Fruit fly (Drosophila melanogaster) whole organism, embryonic: ENCODE measurements around the gene Sf3a2.
A peak's percentile ranks its signal among the peaks of the same experiment; 100 is the strongest.

Experiments used
- Awh ChIP-seq: fragments of 200-800 bp; sonication (Bioruptor generic); IDR thresholded peaks from 2 replicates; pipeline ENCODE4, ENCODE4 v1.3.6; 2022; ENCODE audit warnings: missing biosample characterization, missing genetic modification characterization
- BEAF-32 ChIP-seq: fragments of 200-800 bp; sonication (Bioruptor generic); optimal IDR thresholded peaks from 3 replicates; lab custom pipeline; 2017; ENCODE audit warnings: missing biosample characterization, missing genetic modification characterization, mild to moderate bottlenecking, moderate library complexity, missing genetic modification reagents
- Blimp-1 ChIP-seq: fragments of 200-800 bp; sonication (Bioruptor generic); optimal IDR thresholded peaks from 3 replicates; lab custom pipeline; 2018; ENCODE audit warnings: missing biosample characterization, missing genetic modification characterization, mild to moderate bottlenecking, moderate library complexity, missing genetic modification reagents
- C15 ChIP-seq: fragments of 200-800 bp; sonication (Bioruptor generic); IDR thresholded peaks from 3 replicates; pipeline ENCODE4 v1.3.6; 2022; ENCODE audit warnings: missing biosample characterization, missing genetic modification characterization
- CG10209 ChIP-seq: fragments of 200-800 bp; sonication (Bioruptor generic); optimal IDR thresholded peaks from 3 replicates; lab custom pipeline; 2017; ENCODE audit warnings: missing biosample characterization, mild to moderate bottlenecking, missing genetic modification characterization, missing genetic modification reagents
- CG11560 ChIP-seq: fragments of 200-800 bp; sonication (Bioruptor generic); IDR thresholded peaks from 3 replicates; pipeline ENCODE4 v1.3.6; 2022; ENCODE audit warnings: missing biosample characterization, missing genetic modification characterization
- CG12071 ChIP-seq: fragments of 200-800 bp; sonication (Bioruptor generic); optimal IDR thresholded peaks from 3 replicates; lab custom pipeline; 2018; ENCODE audit warnings: missing biosample characterization, mild to moderate bottlenecking, missing genetic modification characterization
- CG12155 ChIP-seq: fragments of 200-800 bp; sonication (Bioruptor generic); optimal IDR thresholded peaks from 3 replicates; lab custom pipeline; 2016; ENCODE audit warnings: missing biosample characterization, missing genetic modification characterization
- CG13624 ChIP-seq: fragments of 200-800 bp; sonication (Bioruptor generic); optimal IDR thresholded peaks from 2 replicates; lab custom pipeline; 2016; ENCODE audit warnings: missing biosample characterization, missing genetic modification characterization
- CG14667 ChIP-seq: fragments of 200-800 bp; sonication (Bioruptor generic); IDR thresholded peaks from 2 replicates; pipeline ENCODE4 v1.3.6; 2022; ENCODE audit warnings: missing biosample characterization, missing genetic modification characterization
- CG14710 ChIP-seq: fragments of 200-800 bp; sonication (Bioruptor generic); optimal IDR thresholded peaks from 3 replicates; lab custom pipeline; 2019; ENCODE audit warnings: missing biosample characterization, mild to moderate bottlenecking, missing genetic modification characterization, moderate library complexity
- CG17361 ChIP-seq: fragments of 200-800 bp; sonication (Bioruptor generic); IDR thresholded peaks from 3 replicates; pipeline ENCODE4 v1.3.6; 2022; ENCODE audit warnings: missing biosample characterization, missing genetic modification characterization
- CG17912 ChIP-seq: fragments of 200-800 bp; sonication (Bioruptor generic); optimal IDR thresholded peaks from 2 replicates; lab custom pipeline; 2018; ENCODE audit warnings: missing biosample characterization, mild to moderate bottlenecking, missing genetic modification characterization
- CG18599 ChIP-seq: fragments of 200-800 bp; sonication (Bioruptor generic); optimal IDR thresholded peaks from 3 replicates; lab custom pipeline; 2017; ENCODE audit warnings: missing biosample characterization, missing genetic modification characterization, mild to moderate bottlenecking, moderate library complexity, missing genetic modification reagents
- CG18764 ChIP-seq: fragments of 200-800 bp; sonication (Bioruptor generic); optimal IDR thresholded peaks from 3 replicates; lab custom pipeline; 2016; ENCODE audit warnings: missing biosample characterization, missing genetic modification characterization
- CG2712 ChIP-seq: fragments of 200-800 bp; optimal IDR thresholded peaks from 3 replicates; lab custom pipeline; 2019; ENCODE audit warnings: missing biosample characterization, mild to moderate bottlenecking, missing genetic modification characterization, moderate library complexity
- CG2875 ChIP-seq: fragments of 200-800 bp; sonication (Bioruptor generic); optimal IDR thresholded peaks from 2 replicates; lab custom pipeline; 2017; ENCODE audit warnings: missing biosample characterization, mild to moderate bottlenecking, missing genetic modification characterization, missing genetic modification reagents
- CG32532 ChIP-seq: fragments of 200-800 bp; sonication (Bioruptor generic); IDR thresholded peaks from 2 replicates; pipeline ENCODE4 v1.3.6; 2022; ENCODE audit warnings: missing biosample characterization, missing genetic modification characterization
- CG33557 ChIP-seq: fragments of 200-800 bp; sonication (Bioruptor generic); optimal IDR thresholded peaks from 2 replicates; lab custom pipeline; 2019; ENCODE audit warnings: missing biosample characterization, mild to moderate bottlenecking, missing genetic modification characterization, moderate library complexity
- CG3407 ChIP-seq: fragments of 200-800 bp; sonication (Bioruptor generic); optimal IDR thresholded peaks from 2 replicates; lab custom pipeline; 2018; ENCODE audit warnings: missing biosample characterization, mild to moderate bottlenecking, missing genetic modification characterization
- CG6272 ChIP-seq: fragments of 200-800 bp; sonication (Bioruptor generic); IDR thresholded peaks from 2 replicates; pipeline ENCODE4 v1.3.6; 2022; ENCODE audit warnings: missing biosample characterization, missing genetic modification characterization
- CG6683 ChIP-seq: fragments of 200-800 bp; sonication (Bioruptor generic); optimal IDR thresholded peaks from 2 replicates; lab custom pipeline; 2017; ENCODE audit warnings: missing biosample characterization, mild to moderate bottlenecking, missing genetic modification characterization, missing genetic modification reagents
- CG7556 ChIP-seq: fragments of 200-800 bp; sonication (Bioruptor generic); optimal IDR thresholded peaks from 2 replicates; lab custom pipeline; 2017; ENCODE audit warnings: missing biosample characterization, mild to moderate bottlenecking, missing genetic modification characterization
- CG8359 ChIP-seq: fragments of 200-800 bp; sonication (Bioruptor generic); optimal IDR thresholded peaks from 2 replicates; lab custom pipeline; 2017; ENCODE audit warnings: missing biosample characterization, mild to moderate bottlenecking, missing genetic modification characterization, borderline replicate concordance
- CG8478 ChIP-seq: fragments of >200 bp; optimal IDR thresholded peaks from 2 replicates; lab custom pipeline; 2018
- Dp ChIP-seq: fragments of 200-800 bp; sonication (Bioruptor generic); optimal IDR thresholded peaks from 2 replicates; lab custom pipeline; 2018; ENCODE audit warnings: missing biosample characterization, mild to moderate bottlenecking, missing genetic modification characterization, moderate library complexity
- Ets65A ChIP-seq: fragments of 200-800 bp; sonication (Bioruptor generic); peaks from one replicate; lab custom pipeline; 2016; ENCODE audit warnings: missing biosample characterization, missing genetic modification characterization
- H15 ChIP-seq: fragments of 200-800 bp; sonication (Bioruptor generic); IDR thresholded peaks from 3 replicates; pipeline ENCODE4 v1.3.6; 2022; ENCODE audit warnings: missing biosample characterization, missing genetic modification characterization
- NC2β ChIP-seq: fragments of 200-800 bp; sonication (Bioruptor generic); optimal IDR thresholded peaks from 2 replicates; lab custom pipeline; 2016; ENCODE audit warnings: missing biosample characterization, missing genetic modification characterization
- Optix ChIP-seq: fragments of 200-800 bp; sonication (Bioruptor generic); IDR thresholded peaks from 3 replicates; pipeline ENCODE4 v1.3.6; 2022; ENCODE audit warnings: missing biosample characterization, missing genetic modification characterization
- Rx ChIP-seq: fragments of 200-800 bp; sonication (Bioruptor generic); IDR thresholded peaks from 2 replicates; pipeline ENCODE4 v1.3.6; 2022; ENCODE audit warnings: missing biosample characterization, missing genetic modification characterization
- Sry-β ChIP-seq: fragments of 200-800 bp; sonication (Bioruptor generic); optimal IDR thresholded peaks from 2 replicates; lab custom pipeline; 2018; ENCODE audit warnings: missing biosample characterization, mild to moderate bottlenecking, missing genetic modification characterization, moderate library complexity
- Taf1 ChIP-seq: fragments of 200-800 bp; sonication (Bioruptor generic); IDR thresholded peaks from 2 replicates; pipeline ENCODE4 v1.3.6; 2022; ENCODE audit warnings: missing biosample characterization, missing genetic modification characterization
- ato ChIP-seq: fragments of 200-800 bp; sonication (Bioruptor generic); IDR thresholded peaks from 2 replicates; pipeline ENCODE4 v1.3.6; 2022; ENCODE audit warnings: missing biosample characterization, missing genetic modification characterization; ENCODE audit not compliant: partially characterized antibody
- chm ChIP-seq: fragments of 200-800 bp; sonication (Bioruptor generic); IDR thresholded peaks from 2 replicates; pipeline ENCODE4 v1.3.6; 2022; ENCODE audit warnings: missing biosample characterization, missing genetic modification characterization
- croc ChIP-seq: fragments of 200-800 bp; sonication (Bioruptor generic); conservative IDR thresholded peaks from 3 replicates; pipeline ENCODE4 v1.3.6; 2022; ENCODE audit warnings: missing biosample characterization, missing genetic modification characterization
- emc ChIP-seq: fragments of 200-800 bp; sonication (Bioruptor generic); optimal IDR thresholded peaks from 2 replicates; lab custom pipeline; 2016; ENCODE audit warnings: missing biosample characterization, missing genetic modification characterization
- ewg ChIP-seq: fragments of 200-800 bp; sonication (Bioruptor generic); optimal IDR thresholded peaks from 3 replicates; lab custom pipeline; 2017; ENCODE audit warnings: mild to moderate bottlenecking, missing biosample characterization, missing genetic modification reagents, missing genetic modification characterization
- eyg ChIP-seq: fragments of 200-800 bp; sonication (Bioruptor generic); optimal IDR thresholded peaks from 3 replicates; lab custom pipeline; 2016; ENCODE audit warnings: missing biosample characterization, missing genetic modification characterization
- ftz-f1 ChIP-seq: fragments of 200-800 bp; sonication (Bioruptor generic); optimal IDR thresholded peaks from 2 replicates; lab custom pipeline; 2016; ENCODE audit warnings: missing biosample characterization, missing genetic modification characterization
- gce ChIP-seq: fragments of 200-800 bp; sonication (Bioruptor generic); IDR thresholded peaks from 3 replicates; pipeline ENCODE4 v1.3.6; 2022; ENCODE audit warnings: missing biosample characterization, missing genetic modification characterization
- gem ChIP-seq: fragments of 200-800 bp; sonication (Bioruptor generic); optimal IDR thresholded peaks from 2 replicates; lab custom pipeline; 2019; ENCODE audit warnings: missing biosample characterization, mild to moderate bottlenecking, missing genetic modification characterization, moderate library complexity
- nom ChIP-seq: fragments of 200-800 bp; sonication (Bioruptor generic); optimal IDR thresholded peaks from 2 replicates; lab custom pipeline; 2017; ENCODE audit warnings: missing biosample characterization, missing genetic modification characterization, mild to moderate bottlenecking, moderate library complexity, missing genetic modification reagents
- oc ChIP-seq: fragments of 200-800 bp; sonication (Bioruptor generic); optimal IDR thresholded peaks from 2 replicates; lab custom pipeline; 2018; ENCODE audit warnings: missing biosample characterization, mild to moderate bottlenecking, missing genetic modification characterization, moderate library complexity
- pnt ChIP-seq: fragments of 200-800 bp; sonication (Bioruptor generic); optimal IDR thresholded peaks from 3 replicates; lab custom pipeline; 2016; ENCODE audit warnings: missing biosample characterization, missing genetic modification characterization
- pros ChIP-seq: fragments of 200-800 bp; sonication (Bioruptor generic); optimal IDR thresholded peaks from 3 replicates; lab custom pipeline; 2019; ENCODE audit warnings: missing biosample characterization, mild to moderate bottlenecking, missing genetic modification characterization, moderate library complexity
- pzg ChIP-seq: fragments of 200-800 bp; sonication (Bioruptor generic); optimal IDR thresholded peaks from 3 replicates; lab custom pipeline; 2018; ENCODE audit warnings: missing biosample characterization, mild to moderate bottlenecking, missing genetic modification characterization, moderate library complexity
- run ChIP-seq: fragments of 200-800 bp; sonication (Bioruptor generic); optimal IDR thresholded peaks from 3 replicates; lab custom pipeline; 2018; ENCODE audit warnings: missing biosample characterization, mild to moderate bottlenecking, missing genetic modification characterization
- sisA ChIP-seq: fragments of 200-800 bp; sonication (Bioruptor generic); IDR thresholded peaks from 2 replicates; pipeline ENCODE4 v1.3.6; 2022; ENCODE audit warnings: missing biosample characterization, missing genetic modification characterization
- toy ChIP-seq: fragments of 200-800 bp; sonication (Bioruptor generic); IDR thresholded peaks from 2 replicates; pipeline ENCODE4 v1.3.6; 2022; ENCODE audit warnings: missing biosample characterization, missing genetic modification characterization
- wdn ChIP-seq: fragments of 200-800 bp; sonication (Bioruptor generic); IDR thresholded peaks from 2 replicates; pipeline ENCODE4 v1.3.6; 2022; ENCODE audit warnings: missing biosample characterization, missing genetic modification characterization

The Sf3a2 gene

dm6 chr3L:12806290-12806743, 7.5 kb downstream of the Sf3a2 start (continued):
- no peak for TF ChIP-seq CG12071
- TF ChIP-seq CG18599 (GFP tag; lab: Kevin White, UChicago) = peak; percentile 73
- TF ChIP-seq ewg (GFP tag; lab: Kevin White, UChicago) = peak; percentile 44
- TF ChIP-seq C15 = no peak
- TF ChIP-seq chm = peak; percentile 79; the same call in 1 of the 2 replicates
- TF ChIP-seq CG3407 (GFP tag; lab: Kevin White, UChicago) = peak; percentile 28
- TF ChIP-seq nom = peak; percentile 45
- peak; percentile 66 for TF ChIP-seq CG32532 (GFP tag; lab: Robert Waterston, UW)
- TF ChIP-seq Ets65A (GFP tag; lab: Kevin White, UChicago) = no peak
- no peak for TF ChIP-seq CG8359
- no peak for TF ChIP-seq wdn (GFP tag; lab: Robert Waterston, UW)
- TF ChIP-seq sisA (GFP tag; lab: Robert Waterston, UW) = no peak
- TF ChIP-seq Rx = no peak
- peak; percentile 13 for TF ChIP-seq CG18764
- peak; percentile 27; the same call in 1 of the 2 replicates for TF ChIP-seq Awh (GFP tag; lab: Robert Waterston, UW)
- TF ChIP-seq CG13624 (GFP tag; lab: Kevin White, UChicago) = no peak
- TF ChIP-seq CG17361 = peak; percentile 47; the same call in 1 of the 3 replicates
- TF ChIP-seq CG10209 (GFP tag; lab: Kevin White, UChicago) = peak; percentile 67
- TF ChIP-seq run (tag; lab: Kevin White, UChicago) = peak; percentile 9
- no peak for TF ChIP-seq H15 (GFP tag; lab: Robert Waterston, UW)
- no peak for TF ChIP-seq croc (GFP tag; lab: Robert Waterston, UW)
- no peak for TF ChIP-seq CG8478
- no peak for TF ChIP-seq emc (GFP tag; lab: Kevin White, UChicago)
- peak; percentile 79 for TF ChIP-seq CG2712 (tag; lab: Kevin White, UChicago)
- no peak for TF ChIP-seq pzg
- TF ChIP-seq oc = peak; percentile 64
- TF ChIP-seq pnt (GFP tag; lab: Kevin White, UChicago) = no peak
- no peak for TF ChIP-seq ftz-f1 (GFP tag; lab: Kevin White, UChicago)
- TF ChIP-seq toy (GFP tag; lab: Robert Waterston, UW) = no peak
- no peak for TF ChIP-seq Sry-β (GFP tag; lab: Kevin White, UChicago)
- TF ChIP-seq CG11560 (tag; lab: Robert Waterston, UW) = no peak
- TF ChIP-seq CG14667 = no peak
- TF ChIP-seq CG33557 (GFP tag; lab: Kevin White, UChicago) = peak; percentile 37
- peak; percentile 15 for TF ChIP-seq CG12155 (GFP tag; lab: Kevin White, UChicago)
- TF ChIP-seq CG2875 (GFP tag; lab: Kevin White, UChicago) = no peak
- TF ChIP-seq CG17912 = no peak
- peak; percentile 62 for TF ChIP-seq CG7556 (GFP tag; lab: Kevin White, UChicago)
- no peak for TF ChIP-seq CG6272
- no peak for TF ChIP-seq BEAF-32
- peak; percentile 47 for TF ChIP-seq CG14710 (tag; lab: Kevin White, UChicago)
- no peak for TF ChIP-seq Optix
- no peak for TF ChIP-seq Taf1
- TF ChIP-seq Blimp-1 (GFP tag; lab: Kevin White, UChicago) = peak; percentile 73
- TF ChIP-seq NC2β (GFP tag; lab: Kevin White, UChicago) = no peak
- TF ChIP-seq CG6683 (GFP tag; lab: Kevin White, UChicago) = peak; percentile 17
- TF ChIP-seq gce (GFP tag; lab: Robert Waterston, UW) = no peak
- TF ChIP-seq ato (GFP tag; lab: Robert Waterston, UW) = no peak
- no peak for TF ChIP-seq eyg (GFP tag; lab: Kevin White, UChicago)
- no peak for TF ChIP-seq pros (GFP tag; lab: Kevin White, UChicago)
- peak; percentile 73 for TF ChIP-seq gem (tag; lab: Kevin White, UChicago)
- TF ChIP-seq Dp = no peak
